Worm (Caenorhabditis elegans) whole organism, mixed stage, embryonic: Measurements from ENCODE around the gene F46B3.9.

ENCODE experiments used
- M03D4.4 ChIP-seq: sonication (generic microtip); optimal IDR thresholded peaks from 2 replicates; lab custom pipeline; 2017; ENCODE audit warnings: mild to moderate bottlenecking, missing genetic modification characterization, missing compliant biosample characterization
- bed-3 ChIP-seq: fragments of 200-800 bp; sonication (Bioruptor generic); optimal IDR thresholded peaks from 3 replicates; lab custom pipeline; 2018; ENCODE audit warnings: mild to moderate bottlenecking, missing genetic modification characterization, moderate library complexity, missing compliant biosample characterization
- blmp-1 ChIP-seq: fragments of 150-350 bp; optimal IDR thresholded peaks from 2 replicates; lab custom pipeline; 2014; ENCODE audit warnings: missing biosample characterization, missing genetic modification characterization
- ceh-39 ChIP-seq: fragments of 150-350 bp; optimal IDR thresholded peaks from 2 replicates; lab custom pipeline; 2014; ENCODE audit warnings: missing biosample characterization, missing genetic modification characterization
- ceh-43 ChIP-seq: fragments of 200-800 bp; sonication (Bioruptor generic); optimal IDR thresholded peaks from 2 replicates; lab custom pipeline; 2018; ENCODE audit warnings: mild to moderate bottlenecking, missing genetic modification characterization, moderate library complexity, missing compliant biosample characterization
- ceh-83 ChIP-seq: fragments of 200-800 bp; sonication (Bioruptor generic); optimal IDR thresholded peaks from 2 replicates; lab custom pipeline; 2018; ENCODE audit warnings: mild to moderate bottlenecking, missing genetic modification characterization, missing compliant biosample characterization
- ces-1 ChIP-seq: fragments of 150-350 bp; optimal IDR thresholded peaks from 2 replicates; lab custom pipeline; 2014; ENCODE audit warnings: missing biosample characterization, missing genetic modification reagents, missing genetic modification characterization
- cnd-1 ChIP-seq: fragments of 200-800 bp; sonication (Bioruptor generic); optimal IDR thresholded peaks from 2 replicates; lab custom pipeline; 2018; ENCODE audit warnings: mild to moderate bottlenecking, missing genetic modification characterization, missing compliant biosample characterization
- drap-1 ChIP-seq: fragments of 200-800 bp; sonication (Bioruptor generic); optimal IDR thresholded peaks from 3 replicates; lab custom pipeline; 2018; ENCODE audit warnings: mild to moderate bottlenecking, missing genetic modification characterization, missing compliant biosample characterization
- elt-1 ChIP-seq: sonication (generic microtip); optimal IDR thresholded peaks from 2 replicates; lab custom pipeline; 2017; ENCODE audit warnings: missing genetic modification characterization, mild to moderate bottlenecking, missing compliant biosample characterization, antibody characterized with exemption, moderate library complexity, borderline replicate concordance; ENCODE audit not compliant: insufficient read depth
- elt-3 ChIP-seq: fragments of 150-350 bp; optimal IDR thresholded peaks from 2 replicates; lab custom pipeline; 2014; ENCODE audit warnings: missing biosample characterization, missing genetic modification characterization
- flh-1 ChIP-seq: fragments of 200-800 bp; sonication (Bioruptor generic); optimal IDR thresholded peaks from 2 replicates; lab custom pipeline; 2018; ENCODE audit warnings: mild to moderate bottlenecking, missing genetic modification characterization, moderate library complexity, missing compliant biosample characterization
- hlh-1 ChIP-seq: fragments of 150-350 bp; optimal IDR thresholded peaks from 2 replicates; lab custom pipeline; 2014; ENCODE audit warnings: missing biosample characterization, missing genetic modification reagents, missing genetic modification characterization
- lin-13 ChIP-seq: fragments of 150-350 bp; optimal IDR thresholded peaks from 2 replicates; lab custom pipeline; 2014; ENCODE audit warnings: missing biosample characterization, missing genetic modification characterization
- lin-32 ChIP-seq: fragments of 200-800 bp; sonication (Bioruptor generic); optimal IDR thresholded peaks from 2 replicates; lab custom pipeline; 2018; ENCODE audit warnings: mild to moderate bottlenecking, missing genetic modification characterization, missing compliant biosample characterization
- lsy-2 ChIP-seq: fragments of 150-350 bp; optimal IDR thresholded peaks from 2 replicates; lab custom pipeline; 2014; ENCODE audit warnings: missing biosample characterization, missing genetic modification characterization
- mab-5 ChIP-seq: fragments of 150-350 bp; optimal IDR thresholded peaks from 2 replicates; lab custom pipeline; 2014; ENCODE audit warnings: missing biosample characterization, missing genetic modification characterization
- mep-1 ChIP-seq: fragments of 150-350 bp; optimal IDR thresholded peaks from 2 replicates; lab custom pipeline; 2017; ENCODE audit warnings: missing biosample characterization, missing genetic modification reagents, missing genetic modification characterization, inconsistent platforms
- mls-2 ChIP-seq: sonication (generic microtip); optimal IDR thresholded peaks from 2 replicates; lab custom pipeline; 2016; ENCODE audit warnings: mild to moderate bottlenecking, missing genetic modification characterization, moderate library complexity, missing compliant biosample characterization
- nhr-12 ChIP-seq: fragments of 150-350 bp; optimal IDR thresholded peaks from 2 replicates; lab custom pipeline; 2014; ENCODE audit warnings: missing biosample characterization, missing genetic modification characterization
- nhr-2 ChIP-seq: fragments of 150-350 bp; optimal IDR thresholded peaks from 2 replicates; lab custom pipeline; 2014; ENCODE audit warnings: missing biosample characterization, missing genetic modification characterization
- nhr-237 ChIP-seq: fragments of 150-350 bp; optimal IDR thresholded peaks from 2 replicates; lab custom pipeline; 2014; ENCODE audit warnings: missing biosample characterization, missing genetic modification characterization
- nhr-28 ChIP-seq: fragments of 150-350 bp; optimal IDR thresholded peaks from 2 replicates; lab custom pipeline; 2014; ENCODE audit warnings: missing biosample characterization, missing genetic modification characterization
- nhr-76 ChIP-seq: sonication (generic microtip); optimal IDR thresholded peaks from 2 replicates; lab custom pipeline; 2017; ENCODE audit warnings: missing biosample characterization, missing genetic modification characterization
- pha-4 ChIP-seq: fragments of 150-350 bp; optimal IDR thresholded peaks from 2 replicates; lab custom pipeline; 2018; ENCODE audit warnings: missing biosample characterization, missing genetic modification reagents, missing genetic modification characterization
- sem-2 ChIP-seq: fragments of 200-800 bp; sonication (Bioruptor generic); optimal IDR thresholded peaks from 2 replicates; lab custom pipeline; 2018; ENCODE audit warnings: mild to moderate bottlenecking, missing genetic modification characterization, missing compliant biosample characterization
- snpc-4 ChIP-seq: fragments of 150-350 bp; optimal IDR thresholded peaks from 2 replicates; lab custom pipeline; 2014; ENCODE audit warnings: missing biosample characterization, missing genetic modification characterization
- sptf-1 ChIP-seq: sonication (generic microtip); optimal IDR thresholded peaks from 2 replicates; lab custom pipeline; 2017; ENCODE audit warnings: mild to moderate bottlenecking, missing genetic modification characterization, moderate library complexity, missing compliant biosample characterization
- tbx-8 ChIP-seq: fragments of 200-800 bp; sonication (Bioruptor generic); optimal IDR thresholded peaks from 2 replicates; lab custom pipeline; 2018; ENCODE audit warnings: mild to moderate bottlenecking, missing genetic modification characterization, moderate library complexity, missing compliant biosample characterization
- unc-120 ChIP-seq: sonication (generic microtip); optimal IDR thresholded peaks from 2 replicates; lab custom pipeline; 2017; ENCODE audit warnings: missing genetic modification characterization, missing compliant biosample characterization; ENCODE audit not compliant: poor library complexity, severe bottlenecking
- unc-62 ChIP-seq: fragments of 150-350 bp; optimal IDR thresholded peaks from 2 replicates; lab custom pipeline; 2014; ENCODE audit warnings: missing biosample characterization, missing genetic modification reagents, missing genetic modification characterization
- zip-8 ChIP-seq: fragments of 150-350 bp; optimal IDR thresholded peaks from 2 replicates; lab custom pipeline; 2014; ENCODE audit warnings: missing biosample characterization, missing genetic modification characterization
- ztf-11 ChIP-seq: fragments of 150-350 bp; optimal IDR thresholded peaks from 2 replicates; lab custom pipeline; 2014; ENCODE audit warnings: missing biosample characterization, missing genetic modification characterization

F46B3.9 gene

DNA sequence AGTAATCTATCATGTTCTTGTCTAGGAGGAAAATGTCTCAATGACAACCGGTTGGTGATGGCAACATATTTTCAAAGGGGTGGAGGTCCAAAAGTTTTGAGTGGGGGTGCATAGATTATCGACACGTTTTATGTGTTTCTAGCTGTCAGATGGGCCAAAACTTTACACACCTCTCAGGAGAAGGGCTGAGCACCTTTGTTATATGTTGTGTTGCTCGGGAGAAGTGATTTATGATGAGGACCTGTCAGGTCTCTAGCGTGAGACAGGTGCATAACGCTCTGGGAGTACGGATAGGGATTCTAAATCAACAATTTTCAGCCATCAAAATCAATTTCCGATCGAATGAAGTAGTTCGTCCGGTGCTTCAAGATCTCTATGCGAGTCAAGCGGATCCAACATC lies 30.7 kb upstream of the F46B3.9 start:
- TF ChIP-seq ceh-39 (no peak), mab-5 (tag; lab: Kevin White, UChicago) (peak; percentile 69), nhr-76 (tag; lab: Kevin White, UChicago) (no peak), hlh-1 (tag; lab: Kevin White, UChicago) (peak; percentile 65), elt-1 (tag; lab: Kevin White, UChicago) (no peak), mls-2 (tag; lab: Kevin White, UChicago) (no peak), nhr-2 (tag; lab: Kevin White, UChicago) (no peak), cnd-1 (tag; lab: Kevin White, UChicago) (peak; percentile 1), ztf-11 (tag; lab: Kevin White, UChicago) (no peak), unc-62 (GFP tag; lab: Kevin White, UChicago) (peak; percentile 86), nhr-28 (no peak), nhr-12 (no peak), sptf-1 (tag; lab: Kevin White, UChicago) (no peak), nhr-237 (tag; lab: Kevin White, UChicago) (no peak), lsy-2 (tag; lab: Kevin White, UChicago) (no peak)
- TF ChIP-seq, all 35 proteins: peak for 4

- TF ChIP-seq ceh-43 (GFP tag; lab: Kevin White, UChicago) (no peak), bed-3 (GFP tag; lab: Kevin White, UChicago) (no peak), nhr-237 (tag; lab: Kevin White, UChicago) (no peak), ces-1 (GFP tag; lab: Kevin White, UChicago) (peak; percentile 92), ceh-83 (no peak), snpc-4 (no peak), unc-120 (tag; lab: Kevin White, UChicago) (no peak), lin-13 (tag; lab: Kevin White, UChicago) (no peak), zip-8 (tag; lab: Kevin White, UChicago) (no peak)
These were observed 29.2 kb upstream of the F46B3.9 start for ce11 chrV:20655174-20655573.

- TF ChIP-seq unc-120 (tag; lab: Kevin White, UChicago): no peak
- no peak for TF ChIP-seq lin-32 (GFP tag; lab: Kevin White, UChicago)
- TF ChIP-seq ztf-11 (tag; lab: Kevin White, UChicago): no peak
- TF ChIP-seq sptf-1 (tag; lab: Kevin White, UChicago): no peak
- TF ChIP-seq ceh-43 (GFP tag; lab: Kevin White, UChicago): no peak
- TF ChIP-seq nhr-2 (tag; lab: Kevin White, UChicago): no peak
- no peak for TF ChIP-seq drap-1 (GFP tag; lab: Kevin White, UChicago)
- TF ChIP-seq ces-1 (GFP tag; lab: Kevin White, UChicago): no peak
- no peak for TF ChIP-seq elt-1 (tag; lab: Kevin White, UChicago)
- TF ChIP-seq pha-4: no peak
- TF ChIP-seq, all 35 proteins: peak for 0
These were observed 28.4 kb upstream of the F46B3.9 start, which contains the start of gene mnr-1 for ce11 chrV:20654350-20654749. mnr-1 (plus strand) TSS chrV:20654650.

ce11 chrV:20651923-20652322 lies 26.0 kb upstream of the F46B3.9 start:
- TF ChIP-seq ces-1 (GFP tag; lab: Kevin White, UChicago) (peak; percentile 54), lsy-2 (tag; lab: Kevin White, UChicago) (no peak)

DNA sequence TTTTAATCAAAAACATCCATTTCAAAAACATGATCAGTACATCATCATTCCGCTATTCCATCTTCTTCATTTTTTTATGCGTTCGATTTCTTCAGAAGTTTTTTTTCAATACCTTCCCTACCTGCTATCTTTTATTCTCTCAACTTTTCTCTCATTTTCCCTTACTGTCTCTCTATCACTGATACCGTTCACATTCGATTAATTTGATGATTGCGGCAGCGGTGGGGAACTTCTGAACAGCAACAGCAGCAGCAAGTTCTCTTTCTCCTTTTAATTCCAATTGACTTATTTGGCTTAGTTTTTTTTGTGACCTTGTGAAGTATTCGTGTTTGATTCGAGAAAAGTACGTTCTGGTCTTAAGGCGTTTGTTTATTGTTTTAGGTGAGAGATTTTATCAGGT lies 22.9 kb upstream of the F46B3.9 start:
- TF ChIP-seq mep-1 (tag; lab: Kevin White, UChicago) (no peak), lin-13 (tag; lab: Kevin White, UChicago) (no peak), M03D4.4 (tag; lab: Kevin White, UChicago) (no peak), sem-2 (no peak), mab-5 (tag; lab: Kevin White, UChicago) (no peak), cnd-1 (tag; lab: Kevin White, UChicago) (no peak), unc-120 (tag; lab: Kevin White, UChicago) (no peak), ces-1 (GFP tag; lab: Kevin White, UChicago) (no peak), hlh-1 (tag; lab: Kevin White, UChicago) (no peak), blmp-1 (no peak), pha-4 (no peak), flh-1 (GFP tag; lab: Kevin White, UChicago) (no peak), elt-3 (tag; lab: Kevin White, UChicago) (no peak), nhr-76 (tag; lab: Kevin White, UChicago) (no peak), tbx-8 (GFP tag; lab: Kevin White, UChicago) (no peak)
